Fruit fly (Drosophila melanogaster) whole organism, embryonic: ENCODE results near the gene simj.

Experiments used
- Abd-B ChIP-seq: fragments of 200-800 bp; sonication (Bioruptor generic); optimal IDR thresholded peaks from 2 replicates; lab custom pipeline; 2018; ENCODE audit warnings: missing biosample characterization, mild to moderate bottlenecking, missing genetic modification characterization, moderate library complexity
- Adf1 ChIP-seq: fragments of 200-800 bp; sonication (Bioruptor generic); IDR thresholded peaks from 2 replicates; pipeline ENCODE4 v1.3.6; 2022; ENCODE audit warnings: missing biosample characterization, missing genetic modification characterization
- Asciz ChIP-seq: fragments of 200-800 bp; sonication (Bioruptor generic); optimal IDR thresholded peaks from 2 replicates; lab custom pipeline; 2017; ENCODE audit warnings: missing biosample characterization, mild to moderate bottlenecking, missing genetic modification characterization, missing genetic modification reagents
- CG10209 ChIP-seq: fragments of 200-800 bp; sonication (Bioruptor generic); optimal IDR thresholded peaks from 3 replicates; lab custom pipeline; 2017; ENCODE audit warnings: missing biosample characterization, mild to moderate bottlenecking, missing genetic modification characterization, missing genetic modification reagents
- CG11085 ChIP-seq: fragments of 200-800 bp; sonication (Bioruptor generic); IDR thresholded peaks from 2 replicates; pipeline ENCODE4 v1.3.6; 2022; ENCODE audit warnings: missing biosample characterization, missing genetic modification characterization
- CG12219 ChIP-seq: fragments of 200-800 bp; sonication (Bioruptor generic); optimal IDR thresholded peaks from 3 replicates; lab custom pipeline; 2018; ENCODE audit warnings: missing biosample characterization, mild to moderate bottlenecking, missing genetic modification characterization
- CG12236 ChIP-seq: fragments of 200-800 bp; sonication (Bioruptor generic); optimal IDR thresholded peaks from 2 replicates; lab custom pipeline; 2016; ENCODE audit warnings: missing biosample characterization, missing genetic modification characterization
- CG17328 ChIP-seq: fragments of 200-800 bp; sonication (Bioruptor generic); IDR thresholded peaks from 2 replicates; pipeline ENCODE4 v1.3.6; 2022; ENCODE audit warnings: missing biosample characterization, missing genetic modification characterization
- CG17385 ChIP-seq: fragments of 200-800 bp; sonication (Bioruptor generic); optimal IDR thresholded peaks from 3 replicates; lab custom pipeline; 2018; ENCODE audit warnings: missing biosample characterization, mild to moderate bottlenecking, missing genetic modification characterization
- CG1832 ChIP-seq: fragments of 200-800 bp; sonication (Bioruptor generic); optimal IDR thresholded peaks from 2 replicates; lab custom pipeline; 2017; ENCODE audit warnings: missing biosample characterization, mild to moderate bottlenecking, missing genetic modification characterization, inconsistent platforms
- CG2129 ChIP-seq: fragments of 200-800 bp; sonication (Bioruptor generic); IDR thresholded peaks from 2 replicates; pipeline ENCODE4 v1.3.6; 2022; ENCODE audit warnings: missing biosample characterization, missing genetic modification characterization; ENCODE audit not compliant: partially characterized antibody
- CG30403 ChIP-seq: fragments of 200-800 bp; sonication (Bioruptor generic); optimal IDR thresholded peaks from 3 replicates; lab custom pipeline; 2016; ENCODE audit warnings: missing biosample characterization, missing genetic modification characterization
- CG30431 ChIP-seq: fragments of 200-800 bp; sonication (Bioruptor generic); optimal IDR thresholded peaks from 2 replicates; lab custom pipeline; 2017; ENCODE audit warnings: missing biosample characterization, missing genetic modification characterization
- CG3838 ChIP-seq: fragments of 200-800 bp; sonication (Bioruptor generic); optimal IDR thresholded peaks from 3 replicates; lab custom pipeline; 2016; ENCODE audit warnings: missing biosample characterization, missing genetic modification characterization
- CG3847 ChIP-seq: fragments of 200-800 bp; sonication (Bioruptor generic); IDR thresholded peaks from 2 replicates; pipeline ENCODE4 v1.3.6; 2022; ENCODE audit warnings: missing biosample characterization, missing genetic modification characterization
- CG4328 ChIP-seq: fragments of 200-800 bp; sonication (Bioruptor generic); optimal IDR thresholded peaks from 3 replicates; lab custom pipeline; 2017; ENCODE audit warnings: missing biosample characterization, missing genetic modification reagents, missing genetic modification characterization
- CG5245 ChIP-seq: fragments of 200-800 bp; sonication (Bioruptor generic); optimal IDR thresholded peaks from 3 replicates; lab custom pipeline; 2016; ENCODE audit warnings: missing biosample characterization, missing genetic modification characterization
- CG7963 ChIP-seq: fragments of 200-800 bp; sonication (Bioruptor generic); IDR thresholded peaks from 3 replicates; pipeline ENCODE4 v1.3.6; 2022; ENCODE audit warnings: missing biosample characterization, missing genetic modification characterization; ENCODE audit not compliant: partially characterized antibody
- CG8924 ChIP-seq: fragments of 200-800 bp; optimal IDR thresholded peaks from 3 replicates; lab custom pipeline; 2019; ENCODE audit warnings: missing biosample characterization, mild to moderate bottlenecking, missing genetic modification characterization, moderate library complexity
- Camta ChIP-seq: fragments of 200-800 bp; sonication (Bioruptor generic); optimal IDR thresholded peaks from 2 replicates; lab custom pipeline; 2016; ENCODE audit warnings: missing biosample characterization, missing genetic modification characterization
- Doc2 ChIP-seq: fragments of 200-800 bp; sonication (Bioruptor generic); IDR thresholded peaks from 2 replicates; pipeline ENCODE4 v1.3.6; 2022; ENCODE audit warnings: missing biosample characterization, missing genetic modification characterization
- Drgx ChIP-seq: fragments of 200-800 bp; sonication (Bioruptor generic); IDR thresholded peaks from 2 replicates; pipeline ENCODE4 v1.3.6; 2022; ENCODE audit warnings: missing biosample characterization, missing genetic modification characterization
- Fer2 ChIP-seq: fragments of 200-800 bp; sonication (Bioruptor generic); optimal IDR thresholded peaks from 2 replicates; lab custom pipeline; 2018; ENCODE audit warnings: missing biosample characterization, mild to moderate bottlenecking, missing genetic modification characterization, moderate library complexity
- HLH4C ChIP-seq: fragments of 200-800 bp; sonication (Bioruptor generic); IDR thresholded peaks from 3 replicates; pipeline ENCODE4 v1.3.6; 2022; ENCODE audit warnings: missing biosample characterization, missing genetic modification characterization; ENCODE audit not compliant: partially characterized antibody
- Hr3 ChIP-seq: fragments of 200-800 bp; sonication (Bioruptor generic); optimal IDR thresholded peaks from 3 replicates; lab custom pipeline; 2016; ENCODE audit warnings: missing biosample characterization, missing genetic modification characterization
- Myb ChIP-seq: fragments of 200-800 bp; sonication (Bioruptor generic); optimal IDR thresholded peaks from 2 replicates; lab custom pipeline; 2016; ENCODE audit warnings: missing biosample characterization, missing genetic modification characterization
- NC2α ChIP-seq: fragments of 200-800 bp; sonication (Bioruptor generic); optimal IDR thresholded peaks from 2 replicates; lab custom pipeline; 2016; ENCODE audit warnings: missing biosample characterization, missing genetic modification characterization
- NfI ChIP-seq: fragments of 200-800 bp; sonication (Bioruptor generic); optimal IDR thresholded peaks from 3 replicates; lab custom pipeline; 2018; ENCODE audit warnings: missing biosample characterization, mild to moderate bottlenecking, missing genetic modification characterization, moderate library complexity
- PHDP ChIP-seq: fragments of 200-800 bp; sonication (Bioruptor generic); optimal IDR thresholded peaks from 3 replicates; lab custom pipeline; 2018; ENCODE audit warnings: missing biosample characterization, mild to moderate bottlenecking, missing genetic modification characterization, moderate library complexity
- Ssrp ChIP-seq: fragments of 200-800 bp; sonication (Bioruptor generic); optimal IDR thresholded peaks from 2 replicates; lab custom pipeline; 2018; ENCODE audit warnings: missing biosample characterization, mild to moderate bottlenecking, missing genetic modification characterization, moderate library complexity
- ac ChIP-seq: fragments of 200-800 bp; sonication (Bioruptor generic); optimal IDR thresholded peaks from 3 replicates; lab custom pipeline; 2017; ENCODE audit warnings: missing biosample characterization, mild to moderate bottlenecking, missing genetic modification characterization
- ap ChIP-seq: fragments of 200-800 bp; sonication (Bioruptor generic); IDR thresholded peaks from 2 replicates; pipeline ENCODE4 v1.3.6; 2022; ENCODE audit warnings: missing biosample characterization, missing genetic modification characterization
- ato ChIP-seq: fragments of 200-800 bp; sonication (Bioruptor generic); IDR thresholded peaks from 2 replicates; pipeline ENCODE4 v1.3.6; 2022; ENCODE audit warnings: missing biosample characterization, missing genetic modification characterization; ENCODE audit not compliant: partially characterized antibody
- bbx ChIP-seq: fragments of 200-800 bp; sonication (Bioruptor generic); IDR thresholded peaks from 2 replicates; pipeline ENCODE4 v1.3.6; 2022; ENCODE audit warnings: missing biosample characterization, missing genetic modification characterization; ENCODE audit not compliant: partially characterized antibody
- chinmo ChIP-seq: fragments of 200-800 bp; sonication (Bioruptor generic); IDR thresholded peaks from 4 replicates; pipeline ENCODE4 v1.3.6; 2022; ENCODE audit warnings: missing biosample characterization, missing genetic modification characterization; ENCODE audit not compliant: partially characterized antibody
- croc ChIP-seq: fragments of 200-800 bp; sonication (Bioruptor generic); conservative IDR thresholded peaks from 3 replicates; pipeline ENCODE4 v1.3.6; 2022; ENCODE audit warnings: missing biosample characterization, missing genetic modification characterization
- dati ChIP-seq: fragments of 200-800 bp; sonication (Bioruptor generic); IDR thresholded peaks from 2 replicates; pipeline ENCODE4 v1.3.6; 2022; ENCODE audit warnings: missing biosample characterization, missing genetic modification characterization
- gem ChIP-seq: fragments of 200-800 bp; sonication (Bioruptor generic); optimal IDR thresholded peaks from 2 replicates; lab custom pipeline; 2019; ENCODE audit warnings: missing biosample characterization, mild to moderate bottlenecking, missing genetic modification characterization, moderate library complexity
- gt ChIP-seq: fragments of 200-800 bp; sonication (Bioruptor generic); IDR thresholded peaks from 2 replicates; pipeline ENCODE4 v1.3.6; 2022; ENCODE audit warnings: missing biosample characterization, missing genetic modification characterization
- hb ChIP-seq: fragments of 200-800 bp; sonication (Bioruptor generic); IDR thresholded peaks from 3 replicates; pipeline ENCODE4 v1.3.6; 2022; ENCODE audit warnings: missing biosample characterization, missing genetic modification characterization; ENCODE audit not compliant: partially characterized antibody
- nau ChIP-seq: fragments of 200-800 bp; sonication (Bioruptor generic); optimal IDR thresholded peaks from 3 replicates; lab custom pipeline; 2017; ENCODE audit warnings: missing biosample characterization, mild to moderate bottlenecking, missing genetic modification characterization, missing genetic modification reagents
- pan ChIP-seq, 4 experiments: fragments of >200 bp in 3 of 4; fragments of 200-800 bp in 1 of 4; sonication (Bioruptor generic) in 1 of 4; optimal IDR thresholded peaks in 3 of 4; IDR thresholded peaks in 1 of 4; 2 replicates each; pipeline versions ENCODE4 v1.3.6 to Lab custom; 2017 to 2022; ENCODE audit warnings: missing biosample characterization in 2 of 4, missing genetic modification characterization in 2 of 4, mixed read lengths in 1 of 4
- pfk ChIP-seq: fragments of 200-800 bp; sonication (Bioruptor generic); optimal IDR thresholded peaks from 2 replicates; lab custom pipeline; 2018; ENCODE audit warnings: missing biosample characterization, mild to moderate bottlenecking, missing genetic modification characterization, moderate library complexity
- repo ChIP-seq: fragments of 200-800 bp; sonication (Bioruptor generic); optimal IDR thresholded peaks from 2 replicates; lab custom pipeline; 2016; ENCODE audit warnings: missing biosample characterization, missing genetic modification characterization
- schlank ChIP-seq: fragments of 200-800 bp; sonication (Bioruptor generic); optimal IDR thresholded peaks from 2 replicates; lab custom pipeline; 2018; ENCODE audit warnings: missing biosample characterization, mild to moderate bottlenecking, missing genetic modification characterization
- scrt ChIP-seq: fragments of 200-800 bp; sonication (Bioruptor generic); optimal IDR thresholded peaks from 2 replicates; lab custom pipeline; 2018; ENCODE audit warnings: missing biosample characterization, mild to moderate bottlenecking, missing genetic modification characterization, moderate library complexity
- sd ChIP-seq: fragments of 200-800 bp; sonication (Bioruptor generic); optimal IDR thresholded peaks from 3 replicates; lab custom pipeline; 2018; ENCODE audit warnings: missing biosample characterization, mild to moderate bottlenecking, missing genetic modification characterization, moderate library complexity
- sima ChIP-seq: fragments of 200-800 bp; sonication (Bioruptor generic); optimal IDR thresholded peaks from 2 replicates; lab custom pipeline; 2016; ENCODE audit warnings: missing biosample characterization, missing genetic modification characterization

Gene simj

dm6 chr3L:10682725-10683367 lies 18.3 kb downstream of the simj start (continued):
- peak; percentile 99 for TF ChIP-seq CG30403 (GFP tag; lab: Kevin White, UChicago)
- TF ChIP-seq Hr3 (GFP tag; lab: Kevin White, UChicago) = peak; percentile 98
- TF ChIP-seq Myb (GFP tag; lab: Kevin White, UChicago) = peak; percentile 50
- peak; percentile 40 for TF ChIP-seq repo (GFP tag; lab: Kevin White, UChicago)
- peak; percentile 94 for TF ChIP-seq scrt (GFP tag; lab: Kevin White, UChicago)
- TF ChIP-seq ap (GFP tag; lab: Robert Waterston, UW) = peak; percentile 94
- peak; percentile 87 for TF ChIP-seq chinmo (GFP tag; lab: Robert Waterston, UW)
- TF ChIP-seq CG11085 (GFP tag; lab: Robert Waterston, UW) = peak; percentile 94
- TF ChIP-seq CG8924 (tag; lab: Kevin White, UChicago) = peak; percentile 99
- TF ChIP-seq Asciz (GFP tag; lab: Kevin White, UChicago) = peak; percentile 99
- peak; percentile 96 for TF ChIP-seq NfI (GFP tag; lab: Kevin White, UChicago)
- TF ChIP-seq CG12236 (GFP tag; lab: Kevin White, UChicago) = no peak
- peak; percentile 95 for TF ChIP-seq CG30431 (GFP tag; lab: Kevin White, UChicago)
- peak; percentile 93 for TF ChIP-seq CG17328 (GFP tag; lab: Robert Waterston, UW)
- TF ChIP-seq sd (tag; lab: Kevin White, UChicago) = peak; percentile 96
- peak; percentile 83 for TF ChIP-seq ac
- no peak for TF ChIP-seq CG1832
- TF ChIP-seq CG5245 = peak; percentile 94
- TF ChIP-seq CG3847 (GFP tag; lab: Robert Waterston, UW) = peak; percentile 98
- peak; percentile 96 for TF ChIP-seq CG12219 (GFP tag; lab: Kevin White, UChicago)
- peak; percentile 99 for TF ChIP-seq gem
- peak; percentile 88 for TF ChIP-seq CG3838 (GFP tag; lab: Kevin White, UChicago)
- TF ChIP-seq gt (GFP tag; lab: Robert Waterston, UW) = peak; percentile 85
- peak; percentile 84 for TF ChIP-seq schlank
- TF ChIP-seq CG10209 (GFP tag; lab: Kevin White, UChicago) = peak; percentile 99
- TF ChIP-seq CG2129 = no peak
- TF ChIP-seq nau = peak; percentile 99
- TF ChIP-seq croc (GFP tag; lab: Robert Waterston, UW) = peak; percentile 97
- 0 out of 3 replicates have a peak, but pooled peaks have one; percentile 26 for TF ChIP-seq CG7963
- TF ChIP-seq Ssrp (tag; lab: Kevin White, UChicago) = peak; percentile 99
- no peak for TF ChIP-seq NC2α (GFP tag; lab: Kevin White, UChicago)
- TF ChIP-seq Fer2 (tag; lab: Kevin White, UChicago) = peak; percentile 95
- TF ChIP-seq sima (GFP tag; lab: Kevin White, UChicago) = peak; percentile 42
- TF ChIP-seq Doc2 (GFP tag; lab: Robert Waterston, UW) = no peak; the same call in none of the 2 replicates
- TF ChIP-seq Camta (GFP tag; lab: Kevin White, UChicago) = peak; percentile 80
- peak; percentile 95 for TF ChIP-seq Drgx (GFP tag; lab: Robert Waterston, UW)
- TF ChIP-seq PHDP = peak; percentile 98
- TF ChIP-seq HLH4C = no peak
- TF ChIP-seq Adf1 = peak; percentile 85
- no peak for TF ChIP-seq ato
- TF ChIP-seq hb (GFP tag; lab: Robert Waterston, UW) = 0 out of 3 replicates have a peak, but pooled peaks have one; percentile 50
- TF ChIP-seq bbx (GFP tag; lab: Robert Waterston, UW) = peak; percentile 14; the same call in 1 of the 2 replicates
- TF ChIP-seq pfk = peak; percentile 28
- TF ChIP-seq CG17385 (GFP tag; lab: Kevin White, UChicago) = peak; percentile 97
- peak; percentile 96 for TF ChIP-seq Abd-B
- TF ChIP-seq dati = peak; percentile 86
- peak; percentile 98 for TF ChIP-seq CG4328 (GFP tag; lab: Kevin White, UChicago)
- no peak for TF ChIP-seq pan (optimal IDR thresholded peaks at IDR 0.05; lab: Kevin White, UChicago)
- peak in 1 of 2 experiments; percentile 96 for TF ChIP-seq pan (GFP tag; optimal IDR thresholded peaks at IDR 0.05 in 1 of 2, IDR thresholded peaks at IDR 0.05 in 1 of 2)
